Worm (Caenorhabditis elegans) whole organism, L4/young adult: ENCODE results near the gene mev-1.

ENCODE experiments used
- W03F9.2 ChIP-seq: fragments of 150-350 bp; optimal IDR thresholded peaks from 2 replicates; lab custom pipeline; 2014; ENCODE audit warnings: missing biosample characterization, missing genetic modification characterization
- dao-5 ChIP-seq: sonication (generic microtip); optimal IDR thresholded peaks from 2 replicates; lab custom pipeline; 2016; ENCODE audit warnings: missing genotype, missing genetic modification characterization, moderate library complexity, missing compliant biosample characterization
- him-1 ChIP-seq: sonication (generic microtip); optimal IDR thresholded peaks from 2 replicates; lab custom pipeline; 2016; ENCODE audit warnings: missing genotype, missing genetic modification reagents, missing genetic modification characterization, missing compliant biosample characterization

mev-1 gene

ce11 chrIII:10367355-10367909, 33.4 kb downstream of the mev-1 start:
- TF ChIP-seq W03F9.2 (tag; lab: Kevin White, UChicago) (no peak), him-1 (tag; lab: Kevin White, UChicago) (no peak)

ce11 chrIII:10373845-10374244, 39.8 kb downstream of the mev-1 start:
- TF ChIP-seq dao-5 (no peak), W03F9.2 (tag; lab: Kevin White, UChicago) (no peak), him-1 (tag; lab: Kevin White, UChicago) (no peak)

- TF ChIP-seq him-1 (tag; lab: Kevin White, UChicago) (no peak), W03F9.2 (tag; lab: Kevin White, UChicago) (no peak), dao-5 (no peak)
Measured at ce11 chrIII:10376041-10376440, 42.0 kb downstream of the mev-1 start.

- TF ChIP-seq W03F9.2 (tag; lab: Kevin White, UChicago) (no peak), dao-5 (no peak), him-1 (tag; lab: Kevin White, UChicago) (no peak)
Measured at ce11 chrIII:10378899-10379298, 44.8 kb downstream of the mev-1 start.

- TF ChIP-seq W03F9.2 (tag; lab: Kevin White, UChicago) (no peak), dao-5 (no peak), him-1 (tag; lab: Kevin White, UChicago) (no peak)
Measured at ce11 chrIII:10379632-10380031, 45.6 kb downstream of the mev-1 start.

ce11 chrIII:10380640-10381039, 46.6 kb downstream of the mev-1 start:
- TF ChIP-seq him-1 (tag; lab: Kevin White, UChicago) (no peak), W03F9.2 (tag; lab: Kevin White, UChicago) (no peak), dao-5 (no peak)

- TF ChIP-seq W03F9.2 (tag; lab: Kevin White, UChicago) = no peak
- TF ChIP-seq him-1 (tag; lab: Kevin White, UChicago) = no peak
- TF ChIP-seq dao-5 = no peak
Measured at ce11 chrIII:10381473-10381872, 47.4 kb downstream of the mev-1 start, which contains the start of gene C38H2.2. Gene C38H2.2 (plus strand): TSS chrIII:10381773.

- TF ChIP-seq dao-5 (no peak), him-1 (tag; lab: Kevin White, UChicago) (no peak), W03F9.2 (tag; lab: Kevin White, UChicago) (no peak)
Measured at ce11 chrIII:10383804-10384203, 49.7 kb downstream of the mev-1 start.
